Worm (Caenorhabditis elegans) whole organism, L1 larva: Measurements from ENCODE around the gene pfut-1.

Source experiments
- C04F5.9 ChIP-seq: sonication (generic microtip); optimal IDR thresholded peaks from 2 replicates; lab custom pipeline; 2016; ENCODE audit warnings: missing genetic modification characterization, missing compliant biosample characterization
- C16A3.4 ChIP-seq: fragments of 150-350 bp; optimal IDR thresholded peaks from 2 replicates; lab custom pipeline; 2014; ENCODE audit warnings: missing biosample characterization, missing genetic modification characterization
- Y116A8C.19 ChIP-seq: sonication (generic microtip); optimal IDR thresholded peaks from 2 replicates; lab custom pipeline; 2016; ENCODE audit warnings: missing compliant biosample characterization, missing genetic modification characterization, borderline replicate concordance
- aha-1 ChIP-seq: fragments of 150-350 bp; optimal IDR thresholded peaks from 2 replicates; lab custom pipeline; 2014; ENCODE audit warnings: missing biosample characterization, missing genetic modification characterization
- ama-1 ChIP-seq: fragments of 150-350 bp; optimal IDR thresholded peaks from 2 replicates; lab custom pipeline; 2014
- blmp-1 ChIP-seq: fragments of 150-350 bp; optimal IDR thresholded peaks from 2 replicates; lab custom pipeline; 2014; ENCODE audit warnings: missing biosample characterization, missing genetic modification characterization
- ceh-63 ChIP-seq: fragments of 200-800 bp; sonication (Bioruptor generic); optimal IDR thresholded peaks from 2 replicates; lab custom pipeline; 2018; ENCODE audit warnings: mild to moderate bottlenecking, missing genetic modification characterization, missing compliant biosample characterization
- ceh-8 ChIP-seq: fragments of 200-800 bp; sonication (Bioruptor generic); optimal IDR thresholded peaks from 2 replicates; lab custom pipeline; 2018; ENCODE audit warnings: mild to moderate bottlenecking, missing genetic modification characterization, moderate library complexity, missing compliant biosample characterization
- ceh-88 ChIP-seq: fragments of 200-800 bp; sonication (Bioruptor generic); IDR thresholded peaks from 2 replicates; pipeline ENCODE4 v1.3.6; 2022; ENCODE audit warnings: missing genetic modification characterization, missing compliant biosample characterization
- ces-1 ChIP-seq: fragments of 150-350 bp; optimal IDR thresholded peaks from 2 replicates; lab custom pipeline; 2014; ENCODE audit warnings: missing biosample characterization, missing genetic modification reagents, missing genetic modification characterization
- dpl-1 ChIP-seq, 3 experiments: fragments of 150-350 bp in 2 of 3; sonication (generic microtip) in 1 of 3; optimal IDR thresholded peaks; 2 replicates each; lab custom pipeline; 2014 to 2017; ENCODE audit warnings: missing biosample characterization in 3 of 3, missing genetic modification characterization in 3 of 3, missing genetic modification reagents in 3 of 3
- egl-13 ChIP-seq: sonication (generic microtip); optimal IDR thresholded peaks from 2 replicates; lab custom pipeline; 2016; ENCODE audit warnings: missing genotype, missing genetic modification reagents, missing genetic modification characterization, missing compliant biosample characterization
- elt-2 ChIP-seq: sonication (generic microtip); optimal IDR thresholded peaks from 2 replicates; lab custom pipeline; 2016; ENCODE audit warnings: missing genetic modification characterization, mild to moderate bottlenecking, inconsistent platforms, missing compliant biosample characterization, missing genetic modification reagents
- elt-3 ChIP-seq, 6 experiments: fragments of 150-350 bp in 1 of 6; sonication (generic microtip); optimal IDR thresholded peaks; 2 replicates each; lab custom pipeline; 2017 to 2018; ENCODE audit warnings: missing biosample characterization in 6 of 6, missing genetic modification characterization in 6 of 6, inconsistent platforms in 1 of 6
- fkh-8 ChIP-seq: sonication (generic microtip); optimal IDR thresholded peaks from 2 replicates; lab custom pipeline; 2016; ENCODE audit warnings: mild to moderate bottlenecking, missing genetic modification characterization, missing compliant biosample characterization
- isw-1 ChIP-seq: fragments of 200-800 bp; sonication (Bioruptor generic); IDR thresholded peaks from 2 replicates; pipeline ENCODE4 v1.3.6; 2022; ENCODE audit warnings: missing genetic modification characterization, missing compliant biosample characterization
- lin-15B ChIP-seq: fragments of 150-350 bp; sonication (generic microtip); optimal IDR thresholded peaks from 3 replicates; lab custom pipeline; 2014; ENCODE audit warnings: missing biosample characterization, missing genetic modification characterization
- lin-39 ChIP-seq: fragments of 150-350 bp; optimal IDR thresholded peaks from 2 replicates; lab custom pipeline; 2014; ENCODE audit warnings: missing biosample characterization, missing genetic modification reagents, missing genetic modification characterization
- lsy-2 ChIP-seq, 2 experiments: fragments of 150-350 bp; optimal IDR thresholded peaks; 2 replicates each; lab custom pipeline; 2014; ENCODE audit warnings: missing biosample characterization in 2 of 2, missing genetic modification characterization in 2 of 2
- mab-9 ChIP-seq: fragments of 200-800 bp; sonication (Bioruptor generic); IDR thresholded peaks from 2 replicates; pipeline ENCODE4 v1.3.6; 2022; ENCODE audit warnings: missing genetic modification reagents, missing genetic modification characterization, missing compliant biosample characterization
- nhr-19 ChIP-seq: fragments of 200-800 bp; sonication (Bioruptor generic); conservative IDR thresholded peaks from 2 replicates; pipeline ENCODE4 v1.3.6; 2022; ENCODE audit warnings: missing genetic modification characterization, missing compliant biosample characterization
- nhr-237 ChIP-seq: fragments of 150-350 bp; optimal IDR thresholded peaks from 2 replicates; lab custom pipeline; 2014; ENCODE audit warnings: missing biosample characterization, missing genetic modification characterization
- nhr-47 ChIP-seq: sonication (generic microtip); optimal IDR thresholded peaks from 2 replicates; lab custom pipeline; 2016; ENCODE audit warnings: mild to moderate bottlenecking, missing genetic modification characterization, moderate library complexity, missing compliant biosample characterization
- nhr-77 ChIP-seq: fragments of 150-350 bp; optimal IDR thresholded peaks from 2 replicates; lab custom pipeline; 2014; ENCODE audit warnings: missing biosample characterization, missing genetic modification characterization
- nhr-85 ChIP-seq: sonication (generic microtip); peaks from one replicate; lab custom pipeline; 2016; ENCODE audit warnings: missing genetic modification characterization, inconsistent platforms, missing compliant biosample characterization
- swsn-7 ChIP-seq: sonication (generic microtip); optimal IDR thresholded peaks from 2 replicates; lab custom pipeline; 2016; ENCODE audit warnings: missing genetic modification characterization, missing compliant biosample characterization
- tbx-2 ChIP-seq: sonication (generic microtip); optimal IDR thresholded peaks from 2 replicates; lab custom pipeline; 2016; ENCODE audit warnings: missing genetic modification characterization, missing compliant biosample characterization
- unc-30 ChIP-seq: sonication (generic microtip); optimal IDR thresholded peaks from 2 replicates; lab custom pipeline; 2017; ENCODE audit warnings: missing biosample characterization, missing genetic modification characterization
- unc-86 ChIP-seq: sonication (generic microtip); optimal IDR thresholded peaks from 2 replicates; lab custom pipeline; 2016; ENCODE audit warnings: missing genetic modification characterization, missing compliant biosample characterization
- vab-15 ChIP-seq: sonication (generic microtip); optimal IDR thresholded peaks from 2 replicates; lab custom pipeline; 2017; ENCODE audit warnings: missing genotype, mild to moderate bottlenecking, missing genetic modification characterization, missing compliant biosample characterization
- xbp-1 ChIP-seq: sonication (generic microtip); optimal IDR thresholded peaks from 2 replicates; lab custom pipeline; 2016; ENCODE audit warnings: missing genetic modification characterization, missing compliant biosample characterization
- zag-1 ChIP-seq: fragments of 150-350 bp; optimal IDR thresholded peaks from 2 replicates; lab custom pipeline; 2014; ENCODE audit warnings: missing biosample characterization, missing genetic modification characterization
- ztf-11 ChIP-seq, 2 experiments: sonication (generic microtip); optimal IDR thresholded peaks; 2 replicates each; lab custom pipeline; 2016 to 2017; ENCODE audit warnings: missing genetic modification characterization in 2 of 2, missing biosample characterization in 1 of 2, missing compliant biosample characterization in 1 of 2

The pfut-1 gene

DNA sequence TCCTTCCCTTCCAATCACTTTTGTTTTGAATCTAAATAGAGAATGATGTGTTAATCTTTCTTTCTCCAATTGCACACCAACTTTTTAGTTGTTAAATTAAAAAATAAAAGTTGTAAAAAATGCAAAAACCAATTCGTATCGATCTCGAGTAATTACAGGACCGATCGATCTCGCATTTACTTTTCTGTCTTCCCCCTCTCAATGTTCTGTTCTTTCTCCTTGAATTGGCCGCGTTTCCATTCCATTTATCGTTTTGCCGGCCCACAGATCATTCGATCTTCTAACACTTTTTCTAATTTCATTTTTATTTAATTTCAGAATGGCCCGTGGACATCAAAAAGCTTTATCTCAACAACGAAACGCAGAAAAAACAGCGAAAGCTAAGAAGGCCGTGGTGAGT, 30.4 kb upstream of the pfut-1 start, which contains the start of gene K10B3.1:
Gene K10B3.1, plus strand, starts transcription at position 301 of the 400 bp plus-strand sequence.
- TF ChIP-seq nhr-85 (tag; lab: Kevin White, UChicago) (peak; percentile 14), aha-1 (tag; lab: Kevin White, UChicago) (no peak), blmp-1 (tag; lab: Kevin White, UChicago) (peak; percentile 32), ceh-63 (GFP tag; lab: Kevin White, UChicago) (no peak), C16A3.4 (no peak), swsn-7 (tag; lab: Kevin White, UChicago) (no peak)

DNA sequence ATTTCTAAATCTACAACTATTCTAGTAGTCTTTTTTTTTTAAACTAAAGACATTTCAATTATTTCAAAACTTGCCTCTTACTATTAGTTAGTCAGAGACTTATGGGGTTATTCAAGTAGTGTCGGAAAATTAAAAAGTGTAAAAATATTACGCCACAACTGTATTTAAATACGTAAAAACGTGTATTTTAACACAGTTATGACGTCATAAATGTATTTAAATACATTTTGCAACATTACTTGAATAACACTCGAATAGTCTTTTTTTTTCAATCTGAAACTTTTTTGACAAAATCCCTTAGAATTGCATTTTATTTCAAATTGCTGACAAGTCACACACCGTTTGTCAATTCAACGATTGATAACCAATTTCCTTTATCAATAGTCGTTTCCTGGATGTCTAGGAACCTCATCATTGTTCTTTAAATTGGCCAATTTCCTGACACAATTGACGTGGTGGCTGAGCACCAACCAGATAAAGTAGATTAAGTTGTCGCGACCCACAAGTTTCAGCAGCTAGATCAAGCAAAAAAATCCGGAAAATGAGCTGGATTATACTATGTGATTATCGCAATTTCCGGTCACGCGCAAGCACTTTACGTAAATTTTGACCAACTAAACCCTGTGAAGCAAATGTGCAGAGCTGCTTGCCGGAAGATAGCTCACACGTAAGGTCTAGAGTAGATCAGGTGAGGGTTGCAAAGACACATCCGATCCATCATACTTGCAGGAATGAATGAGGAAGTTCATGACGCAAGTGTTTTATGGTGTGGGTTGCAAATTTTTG, 25.9 kb upstream of the pfut-1 start:
- no peak for TF ChIP-seq Y116A8C.19 (tag; lab: Kevin White, UChicago)
- TF ChIP-seq dpl-1 (GFP tag; optimal IDR thresholded peaks at IDR 0.05; lab: Kevin White, UChicago) = no peak
- TF ChIP-seq nhr-47 (tag; lab: Kevin White, UChicago) = peak; percentile 48
- no peak for TF ChIP-seq lsy-2 (tag; optimal IDR thresholded peaks at IDR 0.05; lab: Kevin White, UChicago)
- TF ChIP-seq C04F5.9 (tag; lab: Kevin White, UChicago) = no peak
- peak; percentile 58 for TF ChIP-seq fkh-8 (tag; lab: Kevin White, UChicago)
- no peak for TF ChIP-seq ceh-8 (GFP tag; lab: Kevin White, UChicago)
- no peak for TF ChIP-seq lin-15B (tag; lab: Kevin White, UChicago)
- TF ChIP-seq lin-39 (tag; lab: Kevin White, UChicago) = no peak
- no peak for TF ChIP-seq ztf-11 (tag; optimal IDR thresholded peaks at IDR 0.05; lab: Kevin White, UChicago)
- no peak for TF ChIP-seq unc-86 (tag; lab: Kevin White, UChicago)
- TF ChIP-seq ama-1 = no peak
- peak; percentile 72 for TF ChIP-seq egl-13 (tag; lab: Kevin White, UChicago)
- no peak for TF ChIP-seq xbp-1 (tag; lab: Kevin White, UChicago)
- TF ChIP-seq nhr-237 (tag; lab: Kevin White, UChicago) = no peak
- no peak for TF ChIP-seq ceh-88 (GFP tag; lab: Robert Waterston, UW)

DNA sequence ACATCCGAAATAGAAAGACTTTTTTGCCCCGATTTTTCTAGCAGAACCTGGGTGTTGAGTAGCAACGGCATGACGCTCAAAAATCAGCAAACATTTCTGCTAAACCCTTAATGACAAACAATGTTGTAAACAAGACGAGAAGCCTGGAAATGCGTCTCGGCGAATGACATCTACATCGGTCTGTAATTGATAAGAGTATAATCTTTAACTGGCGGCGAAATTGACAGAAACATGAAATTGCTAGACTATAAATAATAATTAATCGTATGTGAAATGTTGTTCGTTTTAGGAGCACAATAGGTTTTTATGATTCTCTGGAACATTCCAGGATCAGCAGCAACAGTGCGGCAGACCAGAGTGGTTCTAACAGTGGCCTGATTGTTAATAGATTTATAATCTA, 23.9 kb upstream of the pfut-1 start:
- peak; percentile 67 for TF ChIP-seq elt-2 (tag; lab: Kevin White, UChicago)
- TF ChIP-seq tbx-2 (tag; lab: Kevin White, UChicago) = no peak
- no peak for TF ChIP-seq zag-1 (tag; lab: Kevin White, UChicago)
- TF ChIP-seq nhr-19 = no peak
- TF ChIP-seq isw-1 (GFP tag; lab: Robert Waterston, UW) = no peak

DNA sequence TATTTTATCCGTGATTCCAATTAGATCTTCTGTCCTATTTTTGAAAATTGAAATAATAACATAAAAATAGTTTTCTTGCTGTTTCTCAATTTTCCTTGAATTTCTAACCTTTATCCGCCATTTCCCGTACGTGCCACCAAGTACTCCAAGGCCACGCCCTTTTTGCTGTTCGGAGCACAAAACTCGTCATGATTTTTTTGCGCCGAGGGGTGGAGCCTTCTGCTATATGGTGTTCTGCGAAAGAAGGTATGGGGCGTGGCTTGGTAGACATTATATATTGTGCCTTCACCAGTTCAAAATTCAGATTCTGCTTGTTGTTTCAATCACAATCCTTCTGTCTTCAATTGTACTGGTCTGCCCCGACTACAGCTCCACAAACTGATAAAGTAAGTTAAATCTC, 20.4 kb upstream of the pfut-1 start, which contains the start of gene C15C7.4:
Gene C15C7.4, plus strand, starts transcription at position 301 of the 400 bp plus-strand sequence.
- TF ChIP-seq vab-15 (no peak), fkh-8 (tag; lab: Kevin White, UChicago) (peak; percentile 16), elt-3 (tag; optimal IDR thresholded peaks at IDR 0.05; lab: Kevin White, UChicago) (no peak), ces-1 (GFP tag; lab: Kevin White, UChicago) (no peak), nhr-77 (tag; lab: Kevin White, UChicago) (no peak), unc-30 (no peak), unc-86 (tag; lab: Kevin White, UChicago) (no peak), mab-9 (GFP tag; lab: Robert Waterston, UW) (no peak)

ce11 chrX:3152361-3152760, 13.3 kb upstream of the pfut-1 start, which contains the start of gene bbln-1:
Gene bbln-1 (minus strand): TSS chrX:3152461.
- TF ChIP-seq ztf-11 (tag; optimal IDR thresholded peaks at IDR 0.05; lab: Kevin White, UChicago) (no peak), unc-86 (tag; lab: Kevin White, UChicago) (peak; percentile 37)
